Worm (Caenorhabditis elegans): ENCODE results near the gene wrt-10.

The wrt-10 gene

DNA sequence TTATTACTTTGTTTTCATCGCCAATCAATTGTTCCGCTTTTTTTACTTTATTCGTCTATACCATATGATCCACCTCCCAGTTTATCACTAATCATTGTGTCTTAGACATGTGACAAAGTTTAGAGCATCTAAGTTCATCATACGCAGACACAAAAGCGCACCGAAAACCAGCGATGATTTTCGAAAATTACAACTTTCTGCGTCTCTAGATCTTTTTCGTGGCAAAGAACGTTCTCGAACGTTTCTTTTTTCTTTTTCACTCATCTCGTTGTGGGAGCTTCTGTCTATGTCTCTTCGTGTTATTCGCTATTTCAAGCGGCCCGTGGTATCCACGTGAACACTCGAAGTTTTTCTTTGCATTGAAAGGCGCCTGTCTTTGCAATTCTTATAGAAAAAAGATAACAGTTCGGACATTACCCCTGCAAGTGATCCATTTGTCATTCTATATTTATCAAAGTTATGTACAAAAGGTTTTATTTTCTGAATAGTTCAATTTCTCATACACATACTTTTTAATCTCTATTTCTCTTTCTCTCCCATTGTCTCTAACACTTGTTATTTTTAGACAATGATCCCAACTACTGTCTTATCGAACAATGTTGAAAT, 5.2 kb downstream of the wrt-10 start, which contains the start of gene ZK1290.5 (continued):
- TF ChIP-seq mxl-2 (GFP tag; conservative IDR thresholded peaks at IDR 0.05) (peak; percentile 98), vab-7 (GFP tag; IDR thresholded peaks at IDR 0.05) (no peak), set-16 (GFP tag; IDR thresholded peaks at IDR 0.05) (peak; percentile 36; the same call in 1 of the 2 replicates), nhr-25 (tag; optimal IDR thresholded peaks at IDR 0.05; ENCODE audit: borderline replicate concordance, insufficient read depth) (peak; percentile 49), egl-43 (GFP tag; IDR thresholded peaks at IDR 0.05) (no peak), saeg-2 (GFP tag; IDR thresholded peaks at IDR 0.05) (peak; percentile 26; the same call in 1 of the 2 replicates), Y105C5A.15 (GFP tag; IDR thresholded peaks at IDR 0.05) (no peak), pha-4 (GFP tag; IDR thresholded peaks at IDR 0.05) (peak; percentile 86), pha-4 (tag; optimal IDR thresholded peaks at IDR 0.05) (peak; percentile 61), mxl-3 (GFP tag; optimal IDR thresholded peaks at IDR 0.05) (peak; percentile 52), F44E2.7 (GFP tag; IDR thresholded peaks at IDR 0.05) (no peak), hlh-11 (tag; optimal IDR thresholded peaks at IDR 0.05) (peak; percentile 99), unc-130 (GFP tag; optimal IDR thresholded peaks at IDR 0.05) (no peak), daf-16 (GFP tag; optimal IDR thresholded peaks at IDR 0.05) (peak; percentile 82 to 87), daf-16 (tag; optimal IDR thresholded peaks at IDR 0.05) (peak; percentile 76), zip-11 (GFP tag; IDR thresholded peaks at IDR 0.05) (no peak), ceh-20 (GFP tag; IDR thresholded peaks at IDR 0.05) (peak; percentile 90), dmd-9 (GFP tag; IDR thresholded peaks at IDR 0.05) (no peak), daf-8 (GFP tag; IDR thresholded peaks at IDR 0.05) (no peak), Y48G9A.11 (GFP tag; IDR thresholded peaks at IDR 0.05) (no peak), dmd-8 (GFP tag; IDR thresholded peaks at IDR 0.05) (no peak), spr-3 (GFP tag; optimal IDR thresholded peaks at IDR 0.05) (no peak), F26F4.8 (GFP tag; conservative IDR thresholded peaks at IDR 0.05) (no peak), snpc-1.2 (GFP tag; IDR thresholded peaks at IDR 0.05) (no peak), nhr-42 (GFP tag; IDR thresholded peaks at IDR 0.05) (no peak), lin-29 (GFP tag; IDR thresholded peaks at IDR 0.05) (no peak), mdt-29 (GFP tag; IDR thresholded peaks at IDR 0.05) (peak; percentile 96), fkh-10 (GFP tag; optimal IDR thresholded peaks at IDR 0.05) (no peak), aly-2 (tag; optimal IDR thresholded peaks at IDR 0.05) (no peak), spr-1 (tag; optimal IDR thresholded peaks at IDR 0.05) (peak; percentile 75), fos-1 (tag; optimal IDR thresholded peaks at IDR 0.05) (peak; percentile 34), T20F7.1 (GFP tag; optimal IDR thresholded peaks at IDR 0.05) (peak; percentile 84), jun-1 (tag; optimal IDR thresholded peaks at IDR 0.05) (no peak), mdl-1 (tag; optimal IDR thresholded peaks at IDR 0.05) (peak; percentile 43 to 95), nhr-111 (GFP tag; optimal IDR thresholded peaks at IDR 0.05) (no peak), ceh-32 (tag; optimal IDR thresholded peaks at IDR 0.05; ENCODE audit: poor library complexity) (no peak), D1046.2 (GFP tag; IDR thresholded peaks at IDR 0.05) (no peak), dve-1 (tag; optimal IDR thresholded peaks at IDR 0.05; ENCODE audit: insufficient read depth) (peak; percentile 98), lim-7 (GFP tag; IDR thresholded peaks at IDR 0.05) (no peak), nhr-102 (tag; optimal IDR thresholded peaks at IDR 0.05) (peak; percentile 90), F10B5.3 (tag; optimal IDR thresholded peaks at IDR 0.05) (no peak), nhr-10 (tag; optimal IDR thresholded peaks at IDR 0.05) (peak; percentile 83), mep-1 (tag; optimal IDR thresholded peaks at IDR 0.05) (peak; percentile 87), ZK546.5 (tag; optimal IDR thresholded peaks at IDR 0.05) (no peak), arid-1 (GFP tag; conservative IDR thresholded peaks at IDR 0.05) (no peak), R02D3.7 (tag; optimal IDR thresholded peaks at IDR 0.05) (no peak), nhr-41 (GFP tag; IDR thresholded peaks at IDR 0.05) (peak; percentile 79; the same call in 1 of the 2 replicates), sdz-12 (GFP tag; optimal IDR thresholded peaks at IDR 0.05) (no peak), cey-2 (tag; optimal IDR thresholded peaks at IDR 0.05; ENCODE audit: borderline replicate concordance, insufficient read depth) (peak; percentile 72), egl-27 (tag; optimal IDR thresholded peaks at IDR 0.05) (no peak)
